Fruit fly (Drosophila melanogaster) whole organism, embryonic: ENCODE data around the gene DEF8.

Source experiments
- BEAF-32 ChIP-seq: fragments of 200-800 bp; sonication (Bioruptor generic); optimal IDR thresholded peaks from 3 replicates; lab custom pipeline; 2017; ENCODE audit warnings: missing biosample characterization, missing genetic modification characterization, mild to moderate bottlenecking, moderate library complexity, missing genetic modification reagents
- CG10274 ChIP-seq: fragments of 200-800 bp; sonication (Bioruptor generic); optimal IDR thresholded peaks from 3 replicates; lab custom pipeline; 2017; ENCODE audit warnings: missing biosample characterization, mild to moderate bottlenecking, missing genetic modification characterization
- CG12391 ChIP-seq: fragments of 200-800 bp; sonication (Bioruptor generic); optimal IDR thresholded peaks from 3 replicates; lab custom pipeline; 2018; ENCODE audit warnings: missing biosample characterization, mild to moderate bottlenecking, missing genetic modification characterization, moderate library complexity
- CG17385 ChIP-seq: fragments of 200-800 bp; sonication (Bioruptor generic); optimal IDR thresholded peaks from 3 replicates; lab custom pipeline; 2018; ENCODE audit warnings: missing biosample characterization, mild to moderate bottlenecking, missing genetic modification characterization
- CG17829 ChIP-seq: fragments of 200-800 bp; optimal IDR thresholded peaks from 2 replicates; lab custom pipeline; 2019; ENCODE audit warnings: missing biosample characterization, mild to moderate bottlenecking, missing genetic modification characterization, moderate library complexity
- CG17912 ChIP-seq: fragments of 200-800 bp; sonication (Bioruptor generic); optimal IDR thresholded peaks from 2 replicates; lab custom pipeline; 2018; ENCODE audit warnings: missing biosample characterization, mild to moderate bottlenecking, missing genetic modification characterization
- CG2129 ChIP-seq: fragments of 200-800 bp; sonication (Bioruptor generic); IDR thresholded peaks from 2 replicates; pipeline ENCODE4 v1.3.6; 2022; ENCODE audit warnings: missing biosample characterization, missing genetic modification characterization; ENCODE audit not compliant: partially characterized antibody
- CG2202 ChIP-seq: fragments of 200-800 bp; sonication (Bioruptor generic); optimal IDR thresholded peaks from 2 replicates; lab custom pipeline; 2018; ENCODE audit warnings: missing biosample characterization, mild to moderate bottlenecking, missing genetic modification characterization
- CG32772 ChIP-seq: fragments of 200-800 bp; sonication (Bioruptor generic); IDR thresholded peaks from 2 replicates; pipeline ENCODE4 v1.3.6; 2022; ENCODE audit warnings: missing biosample characterization, missing genetic modification characterization
- CG4617 ChIP-seq: fragments of 200-800 bp; sonication (Bioruptor generic); optimal IDR thresholded peaks from 3 replicates; lab custom pipeline; 2016; ENCODE audit warnings: missing biosample characterization, missing genetic modification characterization, borderline replicate concordance
- CG6765 ChIP-seq: fragments of 200-800 bp; sonication (Bioruptor generic); optimal IDR thresholded peaks from 3 replicates; lab custom pipeline; 2017; ENCODE audit warnings: missing biosample characterization, mild to moderate bottlenecking, missing genetic modification characterization
- CG6791 ChIP-seq: fragments of 200-800 bp; sonication (Bioruptor generic); IDR thresholded peaks from 3 replicates; pipeline ENCODE4 v1.3.6; 2022; ENCODE audit warnings: missing biosample characterization, missing genetic modification characterization; ENCODE audit not compliant: partially characterized antibody
- CG8089 ChIP-seq: fragments of 200-800 bp; sonication (Bioruptor generic); optimal IDR thresholded peaks from 3 replicates; lab custom pipeline; 2016; ENCODE audit warnings: missing biosample characterization, missing genetic modification characterization
- CG9932 ChIP-seq: fragments of 200-800 bp; sonication (Bioruptor generic); IDR thresholded peaks from 2 replicates; pipeline ENCODE4 v1.3.6; 2022; ENCODE audit warnings: missing biosample characterization, missing genetic modification characterization
- Dfd ChIP-seq, 2 experiments: fragments of >200 bp; optimal IDR thresholded peaks; 2 replicates each; lab custom pipeline; 2017; ENCODE audit warnings: missing biosample characterization in 2 of 2, missing genetic modification characterization in 2 of 2
- Doc3 ChIP-seq: fragments of 200-800 bp; sonication (Bioruptor generic); IDR thresholded peaks from 3 replicates; pipeline ENCODE4 v1.3.6; 2022; ENCODE audit warnings: missing biosample characterization, missing genetic modification characterization; ENCODE audit not compliant: partially characterized antibody
- Dref ChIP-seq: fragments of 200-800 bp; sonication (Bioruptor generic); IDR thresholded peaks from 2 replicates; pipeline ENCODE4 v1.3.6; 2022; ENCODE audit warnings: missing biosample characterization, missing genetic modification characterization
- HLH4C ChIP-seq: fragments of 200-800 bp; sonication (Bioruptor generic); IDR thresholded peaks from 3 replicates; pipeline ENCODE4 v1.3.6; 2022; ENCODE audit warnings: missing biosample characterization, missing genetic modification characterization; ENCODE audit not compliant: partially characterized antibody
- HLH54F ChIP-seq: fragments of 200-800 bp; sonication (Bioruptor generic); optimal IDR thresholded peaks from 3 replicates; lab custom pipeline; 2016; ENCODE audit warnings: missing biosample characterization, missing genetic modification characterization
- Hr3 ChIP-seq: fragments of 200-800 bp; sonication (Bioruptor generic); optimal IDR thresholded peaks from 3 replicates; lab custom pipeline; 2016; ENCODE audit warnings: missing biosample characterization, missing genetic modification characterization
- Lpt ChIP-seq: fragments of >200 bp; optimal IDR thresholded peaks from 2 replicates; lab custom pipeline; 2018; ENCODE audit warnings: missing biosample characterization, missing genetic modification characterization
- Med ChIP-seq: fragments of 200-800 bp; sonication (Bioruptor generic); peaks from one replicate; lab custom pipeline; 2016; ENCODE audit warnings: missing biosample characterization, missing genetic modification characterization, mild to moderate bottlenecking, inconsistent platforms, moderate library complexity
- Meics ChIP-seq: fragments of 200-800 bp; sonication (Bioruptor generic); optimal IDR thresholded peaks from 2 replicates; lab custom pipeline; 2017; ENCODE audit warnings: missing biosample characterization, mild to moderate bottlenecking, missing genetic modification characterization
- NC2α ChIP-seq: fragments of 200-800 bp; sonication (Bioruptor generic); optimal IDR thresholded peaks from 2 replicates; lab custom pipeline; 2016; ENCODE audit warnings: missing biosample characterization, missing genetic modification characterization
- Pdp1 ChIP-seq, 2 experiments: fragments of 200-800 bp; sonication (Bioruptor generic); optimal IDR thresholded peaks; 3 replicates each; lab custom pipeline; 2016; ENCODE audit warnings: missing biosample characterization in 2 of 2, missing genetic modification characterization in 2 of 2, mild to moderate bottlenecking in 1 of 2, moderate library complexity in 1 of 2
- Sox100B ChIP-seq: fragments of 200-800 bp; sonication (Bioruptor generic); optimal IDR thresholded peaks from 3 replicates; lab custom pipeline; 2018; ENCODE audit warnings: missing biosample characterization, mild to moderate bottlenecking, missing genetic modification characterization
- cas ChIP-seq: fragments of 200-800 bp; sonication (Bioruptor generic); IDR thresholded peaks from 2 replicates; pipeline ENCODE4 v1.3.6; 2022; ENCODE audit warnings: missing biosample characterization, missing genetic modification characterization
- cato ChIP-seq: fragments of 200-800 bp; sonication (Bioruptor generic); optimal IDR thresholded peaks from 2 replicates; lab custom pipeline; 2016; ENCODE audit warnings: missing biosample characterization, missing genetic modification characterization, borderline replicate concordance
- chinmo ChIP-seq: fragments of 200-800 bp; sonication (Bioruptor generic); IDR thresholded peaks from 4 replicates; pipeline ENCODE4 v1.3.6; 2022; ENCODE audit warnings: missing biosample characterization, missing genetic modification characterization; ENCODE audit not compliant: partially characterized antibody
- chm ChIP-seq: fragments of 200-800 bp; sonication (Bioruptor generic); IDR thresholded peaks from 2 replicates; pipeline ENCODE4 v1.3.6; 2022; ENCODE audit warnings: missing biosample characterization, missing genetic modification characterization
- croc ChIP-seq: fragments of 200-800 bp; sonication (Bioruptor generic); conservative IDR thresholded peaks from 3 replicates; pipeline ENCODE4 v1.3.6; 2022; ENCODE audit warnings: missing biosample characterization, missing genetic modification characterization
- dmrt99B ChIP-seq: fragments of 200-800 bp; sonication (Bioruptor generic); optimal IDR thresholded peaks from 2 replicates; lab custom pipeline; 2018; ENCODE audit warnings: missing biosample characterization, mild to moderate bottlenecking, missing genetic modification characterization, moderate library complexity
- eyg ChIP-seq: fragments of 200-800 bp; sonication (Bioruptor generic); optimal IDR thresholded peaks from 3 replicates; lab custom pipeline; 2016; ENCODE audit warnings: missing biosample characterization, missing genetic modification characterization
- fu2 ChIP-seq: fragments of 200-800 bp; sonication (Bioruptor generic); optimal IDR thresholded peaks from 2 replicates; lab custom pipeline; 2016; ENCODE audit warnings: missing biosample characterization, missing genetic modification characterization
- grau ChIP-seq: fragments of 200-800 bp; optimal IDR thresholded peaks from 3 replicates; lab custom pipeline; 2019; ENCODE audit warnings: missing biosample characterization, mild to moderate bottlenecking, missing genetic modification characterization, moderate library complexity
- gsb ChIP-seq: fragments of 200-800 bp; sonication (Bioruptor generic); IDR thresholded peaks from 2 replicates; pipeline ENCODE4 v1.3.6; 2022; ENCODE audit warnings: missing biosample characterization, missing genetic modification characterization
- hb ChIP-seq: fragments of 200-800 bp; sonication (Bioruptor generic); IDR thresholded peaks from 3 replicates; pipeline ENCODE4 v1.3.6; 2022; ENCODE audit warnings: missing biosample characterization, missing genetic modification characterization; ENCODE audit not compliant: partially characterized antibody
- insv ChIP-seq, 2 experiments: fragments of 200-800 bp; sonication (Bioruptor generic); optimal IDR thresholded peaks; 3 replicates each; lab custom pipeline; 2016 to 2018; ENCODE audit warnings: missing biosample characterization in 2 of 2, missing genetic modification characterization in 2 of 2
- mld ChIP-seq: fragments of 200-800 bp; sonication (Bioruptor generic); IDR thresholded peaks from 3 replicates; pipeline ENCODE4 v1.3.6; 2022; ENCODE audit warnings: missing biosample characterization, missing genetic modification characterization; ENCODE audit not compliant: partially characterized antibody
- nerfin-2 ChIP-seq: fragments of 200-800 bp; sonication (Bioruptor generic); IDR thresholded peaks from 2 replicates; pipeline ENCODE4 v1.3.6; 2022; ENCODE audit warnings: missing biosample characterization, missing genetic modification characterization; ENCODE audit not compliant: partially characterized antibody
- pfk ChIP-seq: fragments of 200-800 bp; sonication (Bioruptor generic); optimal IDR thresholded peaks from 2 replicates; lab custom pipeline; 2018; ENCODE audit warnings: missing biosample characterization, mild to moderate bottlenecking, missing genetic modification characterization, moderate library complexity
- repo ChIP-seq: fragments of 200-800 bp; sonication (Bioruptor generic); optimal IDR thresholded peaks from 2 replicates; lab custom pipeline; 2016; ENCODE audit warnings: missing biosample characterization, missing genetic modification characterization
- sr ChIP-seq: fragments of 200-800 bp; sonication (Bioruptor generic); IDR thresholded peaks from 3 replicates; pipeline ENCODE4 v1.3.6; 2022; ENCODE audit warnings: missing biosample characterization, missing genetic modification characterization
- tll ChIP-seq, 2 experiments: fragments of 200-800 bp in 1 of 2; fragments of >200 bp in 1 of 2; sonication (Bioruptor generic) in 1 of 2; optimal IDR thresholded peaks; 2 replicates each; lab custom pipeline; 2017 to 2019; ENCODE audit warnings: missing biosample characterization in 2 of 2, missing genetic modification characterization in 2 of 2, mild to moderate bottlenecking in 1 of 2, moderate library complexity in 1 of 2
- tup ChIP-seq: fragments of 200-800 bp; sonication (Bioruptor generic); optimal IDR thresholded peaks from 2 replicates; lab custom pipeline; 2016; ENCODE audit warnings: missing biosample characterization, mild to moderate bottlenecking, missing genetic modification characterization, moderate library complexity
- vnd ChIP-seq: fragments of 200-800 bp; sonication (Bioruptor generic); IDR thresholded peaks from 3 replicates; pipeline ENCODE4 v1.3.6; 2022; ENCODE audit warnings: missing biosample characterization, missing genetic modification characterization; ENCODE audit not compliant: partially characterized antibody
- vvl ChIP-seq: fragments of 200-800 bp; sonication (Bioruptor generic); IDR thresholded peaks from 2 replicates; pipeline ENCODE4 v1.3.6; 2022; ENCODE audit warnings: missing biosample characterization, missing genetic modification characterization
- zen ChIP-seq: fragments of 200-800 bp; sonication (Bioruptor generic); optimal IDR thresholded peaks from 3 replicates; lab custom pipeline; 2018; ENCODE audit warnings: missing biosample characterization, mild to moderate bottlenecking, missing genetic modification characterization, moderate library complexity
- zen2 ChIP-seq: fragments of 200-800 bp; sonication (Bioruptor generic); IDR thresholded peaks from 3 replicates; pipeline ENCODE4 v1.3.6; 2022; ENCODE audit warnings: missing biosample characterization, missing genetic modification characterization; ENCODE audit not compliant: partially characterized antibody

DEF8 gene

DNA sequence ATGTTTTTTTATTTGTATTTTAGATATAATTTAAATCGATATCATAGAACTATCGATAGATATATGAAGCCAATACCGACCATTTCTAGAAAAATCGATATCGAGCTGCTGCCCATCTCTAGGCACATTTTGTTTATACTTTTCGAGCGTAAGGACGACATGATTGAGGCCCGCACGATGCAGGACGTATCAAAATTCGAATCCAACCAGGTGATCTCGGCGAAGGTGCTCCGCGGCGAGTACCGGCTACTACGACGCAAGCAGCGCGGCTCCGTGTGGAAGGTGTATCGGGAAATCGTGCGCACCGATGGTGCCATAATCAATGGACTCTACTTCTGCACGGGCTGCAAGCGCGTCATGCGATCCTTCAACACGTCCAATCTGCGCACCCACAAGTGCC lies 13.8 kb upstream of the DEF8 start, which contains the start of gene ssp (continued):
- peak; percentile 87 for TF ChIP-seq Dref (GFP tag; lab: Robert Waterston, UW)
- TF ChIP-seq CG17385 (GFP tag; lab: Kevin White, UChicago): no peak
- TF ChIP-seq Doc3 (GFP tag; lab: Robert Waterston, UW): peak; percentile 79
- peak; percentile 43 for TF ChIP-seq CG4617 (GFP tag; lab: Kevin White, UChicago)
- peak; percentile 77 for TF ChIP-seq BEAF-32
- peak; percentile 70 for TF ChIP-seq vnd (GFP tag; lab: Robert Waterston, UW)
- no peak for TF ChIP-seq CG9932
- TF ChIP-seq Dfd (GFP tag; optimal IDR thresholded peaks at IDR 0.05; lab: Kevin White, UChicago): no peak
- no peak for TF ChIP-seq Meics (GFP tag; lab: Kevin White, UChicago)
- TF ChIP-seq CG2129 (GFP tag; lab: Robert Waterston, UW): peak; percentile 75
- no peak for TF ChIP-seq NC2α (GFP tag; lab: Kevin White, UChicago)
- TF ChIP-seq HLH54F (GFP tag; lab: Kevin White, UChicago): no peak
- no peak for TF ChIP-seq Sox100B
- TF ChIP-seq CG12391 (tag; lab: Kevin White, UChicago): peak; percentile 21
- no peak for TF ChIP-seq eyg
- TF ChIP-seq cas (GFP tag; lab: Robert Waterston, UW): no peak
- TF ChIP-seq mld (GFP tag; lab: Robert Waterston, UW): peak; percentile 66; the same call in 1 of the 3 replicates
- no peak; the same call in 1 of the 3 replicates for TF ChIP-seq zen2 (GFP tag; lab: Robert Waterston, UW)
- TF ChIP-seq grau (tag; lab: Kevin White, UChicago): no peak
- TF ChIP-seq nerfin-2 (GFP tag; lab: Robert Waterston, UW): peak; percentile 61
- no peak for TF ChIP-seq insv (GFP tag; optimal IDR thresholded peaks at IDR 0.05; lab: Kevin White, UChicago)
- no peak for TF ChIP-seq gsb (GFP tag; lab: Robert Waterston, UW)
- TF ChIP-seq CG10274 (GFP tag; lab: Kevin White, UChicago): no peak
- TF ChIP-seq sr: no peak
- 0 out of 2 replicates have a peak, but pooled peaks have one; percentile 7 for TF ChIP-seq chm (GFP tag; lab: Robert Waterston, UW)
- 0 out of 4 replicates have a peak, but pooled peaks have one; percentile 27 for TF ChIP-seq chinmo (GFP tag; lab: Robert Waterston, UW)
- peak; percentile 47 for TF ChIP-seq Med (GFP tag; lab: Kevin White, UChicago)
- no peak for TF ChIP-seq Hr3 (GFP tag; lab: Kevin White, UChicago)
- no peak for TF ChIP-seq CG6765 (GFP tag; lab: Kevin White, UChicago)
- TF ChIP-seq CG17829 (tag; lab: Kevin White, UChicago): peak; percentile 14
- no peak for TF ChIP-seq CG8089
- no peak for TF ChIP-seq vvl
- peak in 1 of 2 experiments; percentile 47 for TF ChIP-seq Pdp1 (GFP tag; optimal IDR thresholded peaks at IDR 0.05; lab: Kevin White, UChicago)
- no peak for TF ChIP-seq CG17912 (GFP tag; lab: Kevin White, UChicago)
- TF ChIP-seq repo: no peak
- TF ChIP-seq hb (GFP tag; lab: Robert Waterston, UW): peak; percentile 60; the same call in 1 of the 3 replicates
- TF ChIP-seq fu2 (GFP tag; lab: Kevin White, UChicago): no peak
- TF ChIP-seq Lpt (GFP tag; lab: Kevin White, UChicago): no peak
- TF ChIP-seq CG6791 (GFP tag; lab: Robert Waterston, UW): peak; percentile 81
- TF ChIP-seq zen (tag; lab: Kevin White, UChicago): no peak
- no peak for TF ChIP-seq pfk
- TF ChIP-seq HLH4C: peak; percentile 78
- TF ChIP-seq tup: no peak
- TF ChIP-seq tll (GFP tag; optimal IDR thresholded peaks at IDR 0.05; lab: Kevin White, UChicago): no peak
- no peak for TF ChIP-seq CG2202 (tag; lab: Kevin White, UChicago)
- no peak for TF ChIP-seq cato (GFP tag; lab: Kevin White, UChicago)
- no peak for TF ChIP-seq dmrt99B
- no peak for TF ChIP-seq croc
- no peak for TF ChIP-seq CG32772 (GFP tag; lab: Robert Waterston, UW)
